Fruit fly (Drosophila melanogaster) whole organism, embryonic: ENCODE measurements around the gene mRRF1.

Experiments
- Abd-B ChIP-seq: fragments of 200-800 bp; sonication (Bioruptor generic); optimal IDR thresholded peaks from 2 replicates; lab custom pipeline; 2018; ENCODE audit warnings: missing biosample characterization, mild to moderate bottlenecking, missing genetic modification characterization, moderate library complexity
- Aef1 ChIP-seq: fragments of 200-800 bp; sonication (Bioruptor generic); IDR thresholded peaks from 3 replicates; pipeline ENCODE4 v1.3.6; 2022; ENCODE audit warnings: missing biosample characterization, missing genetic modification characterization
- Awh ChIP-seq: fragments of 200-800 bp; sonication (Bioruptor generic); IDR thresholded peaks from 2 replicates; pipeline ENCODE4, ENCODE4 v1.3.6; 2022; ENCODE audit warnings: missing biosample characterization, missing genetic modification characterization
- CG10321 ChIP-seq: fragments of 200-800 bp; sonication (Bioruptor generic); IDR thresholded peaks from 2 replicates; pipeline ENCODE4 v1.3.6; 2022; ENCODE audit warnings: missing biosample characterization, missing genetic modification characterization
- CG10565 ChIP-seq: fragments of 200-800 bp; sonication (Bioruptor generic); optimal IDR thresholded peaks from 3 replicates; lab custom pipeline; 2016; ENCODE audit warnings: missing biosample characterization, mild to moderate bottlenecking, missing genetic modification characterization
- CG12071 ChIP-seq: fragments of 200-800 bp; sonication (Bioruptor generic); optimal IDR thresholded peaks from 3 replicates; lab custom pipeline; 2018; ENCODE audit warnings: missing biosample characterization, mild to moderate bottlenecking, missing genetic modification characterization
- CG13624 ChIP-seq: fragments of 200-800 bp; sonication (Bioruptor generic); optimal IDR thresholded peaks from 2 replicates; lab custom pipeline; 2016; ENCODE audit warnings: missing biosample characterization, missing genetic modification characterization
- CG15479 ChIP-seq: fragments of 200-800 bp; sonication (Bioruptor generic); optimal IDR thresholded peaks from 3 replicates; lab custom pipeline; 2019; ENCODE audit warnings: missing biosample characterization, mild to moderate bottlenecking, missing genetic modification characterization, moderate library complexity
- CG17186 ChIP-seq: fragments of 200-800 bp; sonication (Bioruptor generic); optimal IDR thresholded peaks from 3 replicates; lab custom pipeline; 2017; ENCODE audit warnings: missing biosample characterization, missing genetic modification reagents, missing genetic modification characterization
- CG31365 ChIP-seq: fragments of 200-800 bp; sonication (Bioruptor generic); optimal IDR thresholded peaks from 2 replicates; lab custom pipeline; 2018; ENCODE audit warnings: missing biosample characterization, mild to moderate bottlenecking, missing genetic modification characterization
- CG3163 ChIP-seq: fragments of 200-800 bp; sonication (Bioruptor generic); optimal IDR thresholded peaks from 3 replicates; lab custom pipeline; 2016; ENCODE audit warnings: missing biosample characterization, missing genetic modification characterization
- CG32767 ChIP-seq: fragments of 200-800 bp; sonication (Bioruptor generic); IDR thresholded peaks from 2 replicates; pipeline ENCODE4 v1.3.6; 2022; ENCODE audit warnings: missing biosample characterization, missing genetic modification characterization
- CG32772 ChIP-seq: fragments of 200-800 bp; sonication (Bioruptor generic); IDR thresholded peaks from 2 replicates; pipeline ENCODE4 v1.3.6; 2022; ENCODE audit warnings: missing biosample characterization, missing genetic modification characterization
- CG42726 ChIP-seq: fragments of 200-800 bp; sonication (Bioruptor generic); IDR thresholded peaks from 2 replicates; pipeline ENCODE4 v1.3.6; 2022; ENCODE audit warnings: missing biosample characterization, missing genetic modification characterization; ENCODE audit not compliant: partially characterized antibody
- CG4424 ChIP-seq: fragments of 200-800 bp; sonication (Bioruptor generic); optimal IDR thresholded peaks from 3 replicates; lab custom pipeline; 2016; ENCODE audit warnings: missing biosample characterization, missing genetic modification characterization
- CG6654 ChIP-seq: fragments of 200-800 bp; sonication (Bioruptor generic); optimal IDR thresholded peaks from 2 replicates; lab custom pipeline; 2017; ENCODE audit warnings: missing biosample characterization, mild to moderate bottlenecking, missing genetic modification characterization
- CG8359 ChIP-seq: fragments of 200-800 bp; sonication (Bioruptor generic); optimal IDR thresholded peaks from 2 replicates; lab custom pipeline; 2017; ENCODE audit warnings: missing biosample characterization, mild to moderate bottlenecking, missing genetic modification characterization, borderline replicate concordance
- CG8924 ChIP-seq: fragments of 200-800 bp; optimal IDR thresholded peaks from 3 replicates; lab custom pipeline; 2019; ENCODE audit warnings: missing biosample characterization, mild to moderate bottlenecking, missing genetic modification characterization, moderate library complexity
- D19A ChIP-seq: fragments of 200-800 bp; optimal IDR thresholded peaks from 3 replicates; lab custom pipeline; 2019; ENCODE audit warnings: missing biosample characterization, mild to moderate bottlenecking, missing genetic modification characterization, moderate library complexity
- Ets65A ChIP-seq: fragments of 200-800 bp; sonication (Bioruptor generic); peaks from one replicate; lab custom pipeline; 2016; ENCODE audit warnings: missing biosample characterization, missing genetic modification characterization
- HLHmδ ChIP-seq: fragments of 200-800 bp; sonication (Bioruptor generic); optimal IDR thresholded peaks from 2 replicates; lab custom pipeline; 2018; ENCODE audit warnings: missing biosample characterization, mild to moderate bottlenecking, missing genetic modification characterization, moderate library complexity
- Hey ChIP-seq: fragments of 200-800 bp; sonication (Bioruptor generic); optimal IDR thresholded peaks from 3 replicates; lab custom pipeline; 2018; ENCODE audit warnings: missing biosample characterization, mild to moderate bottlenecking, missing genetic modification characterization
- Hr3 ChIP-seq: fragments of 200-800 bp; sonication (Bioruptor generic); optimal IDR thresholded peaks from 3 replicates; lab custom pipeline; 2016; ENCODE audit warnings: missing biosample characterization, missing genetic modification characterization
- Lpt ChIP-seq: fragments of >200 bp; optimal IDR thresholded peaks from 2 replicates; lab custom pipeline; 2018; ENCODE audit warnings: missing biosample characterization, missing genetic modification characterization
- MBD-R2 ChIP-seq: fragments of 200-800 bp; sonication (Bioruptor generic); IDR thresholded peaks from 2 replicates; pipeline ENCODE4 v1.3.6; 2022; ENCODE audit warnings: missing biosample characterization, missing genetic modification characterization
- Mrtf ChIP-seq: fragments of 200-800 bp; sonication (Bioruptor generic); IDR thresholded peaks from 3 replicates; pipeline ENCODE4 v1.3.6; 2022; ENCODE audit warnings: missing biosample characterization, missing genetic modification characterization
- Myb ChIP-seq: fragments of 200-800 bp; sonication (Bioruptor generic); optimal IDR thresholded peaks from 2 replicates; lab custom pipeline; 2016; ENCODE audit warnings: missing biosample characterization, missing genetic modification characterization
- Opbp ChIP-seq: fragments of 200-800 bp; sonication (Bioruptor generic); IDR thresholded peaks from 3 replicates; pipeline ENCODE4 v1.3.6; 2022; ENCODE audit warnings: missing biosample characterization, missing genetic modification characterization; ENCODE audit not compliant: partially characterized antibody
- Ravus ChIP-seq: fragments of 200-800 bp; sonication (Bioruptor generic); IDR thresholded peaks from 2 replicates; pipeline ENCODE4 v1.3.6; 2022; ENCODE audit warnings: missing biosample characterization, missing genetic modification characterization
- Six4 ChIP-seq: fragments of 200-800 bp; sonication (Bioruptor generic); optimal IDR thresholded peaks from 2 replicates; lab custom pipeline; 2016; ENCODE audit warnings: missing biosample characterization, missing genetic modification characterization
- Usf ChIP-seq: fragments of 200-800 bp; sonication (Bioruptor generic); optimal IDR thresholded peaks from 2 replicates; lab custom pipeline; 2017; ENCODE audit warnings: missing genotype, missing biosample characterization, missing genetic modification characterization
- bcd ChIP-seq: fragments of 200-800 bp; sonication (Bioruptor generic); optimal IDR thresholded peaks from 2 replicates; lab custom pipeline; 2017; ENCODE audit warnings: missing biosample characterization, mild to moderate bottlenecking, missing genetic modification characterization
- bsh ChIP-seq, 2 experiments: fragments of 200-800 bp; sonication (Bioruptor generic); optimal IDR thresholded peaks; 2 replicates each; lab custom pipeline; 2017 to 2018; ENCODE audit warnings: mild to moderate bottlenecking in 2 of 2, missing biosample characterization in 2 of 2, missing genetic modification characterization in 2 of 2, moderate library complexity in 1 of 2
- ci ChIP-seq: fragments of 200-800 bp; sonication (Bioruptor generic); IDR thresholded peaks from 3 replicates; pipeline ENCODE4 v1.3.6; 2022; ENCODE audit warnings: missing biosample characterization, missing genetic modification characterization
- da ChIP-seq: fragments of 200-800 bp; sonication (Bioruptor generic); optimal IDR thresholded peaks from 2 replicates; lab custom pipeline; 2016; ENCODE audit warnings: missing biosample characterization, missing genetic modification characterization
- ems ChIP-seq: fragments of 200-800 bp; sonication (Bioruptor generic); optimal IDR thresholded peaks from 3 replicates; lab custom pipeline; 2016; ENCODE audit warnings: missing biosample characterization, missing genetic modification characterization
- fd96Cb ChIP-seq: fragments of 200-800 bp; sonication (Bioruptor generic); optimal IDR thresholded peaks from 2 replicates; lab custom pipeline; 2018; ENCODE audit warnings: missing biosample characterization, mild to moderate bottlenecking, missing genetic modification characterization, moderate library complexity
- fu2 ChIP-seq: fragments of 200-800 bp; sonication (Bioruptor generic); optimal IDR thresholded peaks from 2 replicates; lab custom pipeline; 2016; ENCODE audit warnings: missing biosample characterization, missing genetic modification characterization
- gce ChIP-seq: fragments of 200-800 bp; sonication (Bioruptor generic); IDR thresholded peaks from 3 replicates; pipeline ENCODE4 v1.3.6; 2022; ENCODE audit warnings: missing biosample characterization, missing genetic modification characterization
- jigr1 ChIP-seq: fragments of 200-800 bp; sonication (Bioruptor generic); IDR thresholded peaks from 3 replicates; pipeline ENCODE4 v1.3.6; 2022; ENCODE audit warnings: missing biosample characterization, missing genetic modification characterization
- ken ChIP-seq: fragments of 200-800 bp; sonication (Bioruptor generic); IDR thresholded peaks from 3 replicates; pipeline ENCODE4 v1.3.6; 2022; ENCODE audit warnings: missing biosample characterization, missing genetic modification characterization
- lov ChIP-seq, 2 experiments: fragments of 200-800 bp in 1 of 2; fragments of >200 bp in 1 of 2; sonication (Bioruptor generic) in 1 of 2; IDR thresholded peaks in 1 of 2; optimal IDR thresholded peaks in 1 of 2; 2 replicates in 1 of 2; 3 replicates in 1 of 2; pipeline versions ENCODE4 v1.3.6 to Lab custom; 2017 to 2022; ENCODE audit warnings: missing biosample characterization in 1 of 2, missing genetic modification characterization in 1 of 2
- nau ChIP-seq: fragments of 200-800 bp; sonication (Bioruptor generic); optimal IDR thresholded peaks from 3 replicates; lab custom pipeline; 2017; ENCODE audit warnings: missing biosample characterization, mild to moderate bottlenecking, missing genetic modification characterization, missing genetic modification reagents
- nmo ChIP-seq: fragments of 200-800 bp; sonication (Bioruptor generic); optimal IDR thresholded peaks from 2 replicates; lab custom pipeline; 2018; ENCODE audit warnings: missing biosample characterization, mild to moderate bottlenecking, missing genetic modification characterization, moderate library complexity
- odd ChIP-seq: fragments of 200-800 bp; sonication (Bioruptor generic); optimal IDR thresholded peaks from 2 replicates; lab custom pipeline; 2017; ENCODE audit warnings: missing biosample characterization, mild to moderate bottlenecking, missing genetic modification characterization
- psq ChIP-seq: fragments of 200-800 bp; sonication (Bioruptor generic); optimal IDR thresholded peaks from 2 replicates; lab custom pipeline; 2017; ENCODE audit warnings: missing biosample characterization, missing genetic modification characterization
- sens ChIP-seq: fragments of 200-800 bp; sonication (Bioruptor generic); peaks from one replicate; lab custom pipeline; 2016; ENCODE audit warnings: missing biosample characterization, missing genetic modification characterization
- slp2 ChIP-seq: fragments of 200-800 bp; sonication (Bioruptor generic); optimal IDR thresholded peaks from 2 replicates; lab custom pipeline; 2016; ENCODE audit warnings: missing biosample characterization, missing genetic modification characterization
- stc ChIP-seq: fragments of 200-800 bp; sonication (Bioruptor generic); IDR thresholded peaks from 2 replicates; pipeline ENCODE4 v1.3.6; 2022; ENCODE audit warnings: missing biosample characterization, missing genetic modification characterization
- zfh1 ChIP-seq: fragments of 200-800 bp; sonication (Bioruptor generic); IDR thresholded peaks from 3 replicates; pipeline ENCODE4 v1.3.6; 2022; ENCODE audit warnings: missing biosample characterization, missing genetic modification characterization

mRRF1 gene

DNA sequence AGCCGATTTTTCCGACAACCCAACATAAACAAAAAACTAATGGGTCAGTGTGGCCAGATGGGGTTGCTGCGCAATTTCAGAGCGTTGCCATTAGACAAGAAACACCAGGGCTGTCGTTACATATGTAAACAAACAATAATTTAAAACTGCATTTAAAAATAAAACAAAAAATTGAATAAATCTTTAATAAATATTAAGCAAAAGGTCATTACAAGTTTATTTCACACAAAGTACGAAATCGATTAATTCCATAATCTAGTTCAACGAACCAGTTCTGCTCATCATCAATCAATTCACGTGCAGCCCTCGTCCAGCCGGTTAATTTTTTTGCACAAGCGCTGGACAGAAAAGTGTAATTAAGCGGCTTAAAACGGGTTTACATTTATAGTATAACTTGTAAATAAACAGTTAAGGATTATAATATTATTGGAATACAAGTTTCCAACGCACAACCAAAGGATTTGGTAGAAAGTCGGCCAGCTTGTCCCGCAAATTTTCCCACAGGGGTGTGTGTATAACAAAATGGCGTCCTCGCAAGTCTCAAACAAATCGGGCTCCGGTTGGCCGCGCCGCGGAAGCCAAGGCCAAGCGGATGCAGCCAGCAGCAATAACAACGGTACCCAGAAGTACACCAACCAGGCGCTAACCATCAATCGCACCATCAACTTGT, 46.7 kb downstream of the mRRF1 start, which contains the start of the genes CG4022 and Cpsf5 (continued):
- peak; percentile 87 for TF ChIP-seq ken (GFP tag; lab: Robert Waterston, UW)
- peak; percentile 57 for TF ChIP-seq odd (GFP tag; lab: Kevin White, UChicago)
- peak; percentile 91 for TF ChIP-seq CG32767 (GFP tag; lab: Robert Waterston, UW)
- peak; percentile 25; the same call in 1 of the 2 replicates for TF ChIP-seq Ravus (GFP tag; lab: Robert Waterston, UW)
- no peak for TF ChIP-seq Hey (tag; lab: Kevin White, UChicago)
- TF ChIP-seq sens (GFP tag; lab: Kevin White, UChicago): peak; percentile 92
- TF ChIP-seq zfh1 (GFP tag; lab: Robert Waterston, UW): peak; percentile 83
- TF ChIP-seq bsh (GFP tag; optimal IDR thresholded peaks at IDR 0.05; lab: Kevin White, UChicago): peak in 1 of 2 experiments; percentile 87
- TF ChIP-seq nau (GFP tag; lab: Kevin White, UChicago): peak; percentile 36
- peak; percentile 78 for TF ChIP-seq stc
- peak; percentile 90 for TF ChIP-seq ci
- TF ChIP-seq CG15479 (GFP tag; lab: Kevin White, UChicago): peak; percentile 66
- peak; percentile 44 for TF ChIP-seq Myb
- TF ChIP-seq CG6654 (GFP tag; lab: Kevin White, UChicago): no peak
- no peak for TF ChIP-seq psq (GFP tag; lab: Kevin White, UChicago)
- TF ChIP-seq gce: peak; percentile 80; the same call in 1 of the 3 replicates
- peak; percentile 90 for TF ChIP-seq CG17186 (GFP tag; lab: Kevin White, UChicago)
- peak; percentile 86 for TF ChIP-seq CG4424 (GFP tag; lab: Kevin White, UChicago)
- peak; percentile 84 for TF ChIP-seq MBD-R2 (GFP tag; lab: Robert Waterston, UW)
- no peak for TF ChIP-seq CG42726 (GFP tag; lab: Robert Waterston, UW)
- TF ChIP-seq CG8924 (tag; lab: Kevin White, UChicago): peak; percentile 90
- peak; percentile 91 for TF ChIP-seq nmo (GFP tag; lab: Kevin White, UChicago)
- TF ChIP-seq D19A (tag; lab: Kevin White, UChicago): peak; percentile 52
- peak; percentile 75 for TF ChIP-seq Hr3 (GFP tag; lab: Kevin White, UChicago)
- peak; percentile 73 for TF ChIP-seq bcd (GFP tag; lab: Kevin White, UChicago)
- TF ChIP-seq fu2 (GFP tag; lab: Kevin White, UChicago): no peak
- peak; percentile 18 for TF ChIP-seq CG3163
- TF ChIP-seq CG32772 (GFP tag; lab: Robert Waterston, UW): peak; percentile 79
- peak; percentile 40; the same call in 1 of the 2 replicates for TF ChIP-seq CG10321 (GFP tag; lab: Robert Waterston, UW)
- TF ChIP-seq CG13624 (GFP tag; lab: Kevin White, UChicago): peak; percentile 60
- peak; percentile 32 for TF ChIP-seq Usf (GFP tag; lab: Kevin White, UChicago)
- peak; percentile 40; the same call in 1 of the 3 replicates for TF ChIP-seq Mrtf
- TF ChIP-seq jigr1: no peak
- no peak for TF ChIP-seq Lpt
- peak; percentile 69 for TF ChIP-seq Six4
- peak; percentile 62; the same call in 1 of the 2 replicates for TF ChIP-seq Awh
- peak; percentile 21 for TF ChIP-seq da (GFP tag; lab: Kevin White, UChicago)
- TF ChIP-seq lov (optimal IDR thresholded peaks at IDR 0.05; lab: Kevin White, UChicago): no peak
- peak; percentile 71; the same call in 2 of the 3 replicates for TF ChIP-seq lov (GFP tag; IDR thresholded peaks at IDR 0.05; lab: Robert Waterston, UW)
- TF ChIP-seq CG10565 (GFP tag; lab: Kevin White, UChicago): no peak
- TF ChIP-seq slp2: peak; percentile 46
- TF ChIP-seq HLHmδ (GFP tag; lab: Kevin White, UChicago): no peak
- TF ChIP-seq Opbp: no peak
- TF ChIP-seq Abd-B (GFP tag; lab: Kevin White, UChicago): peak; percentile 86
- peak; percentile 70 for TF ChIP-seq ems (GFP tag; lab: Kevin White, UChicago)
- peak; percentile 90 for TF ChIP-seq Ets65A (GFP tag; lab: Kevin White, UChicago)
- no peak for TF ChIP-seq CG8359 (GFP tag; lab: Kevin White, UChicago)
- peak; percentile 68 for TF ChIP-seq fd96Cb
- peak; percentile 13 for TF ChIP-seq CG31365 (tag; lab: Kevin White, UChicago)
- peak; percentile 27 for TF ChIP-seq CG12071 (GFP tag; lab: Kevin White, UChicago)
- peak; percentile 76 for TF ChIP-seq Aef1
